Fruit fly (Drosophila melanogaster) whole organism, prepupa: ENCODE data around the gene CSN1b.

ENCODE experiments used
- CG31627 ChIP-seq: fragments of 200-800 bp; sonication (Bioruptor generic); optimal IDR thresholded peaks from 3 replicates; lab custom pipeline; 2016; ENCODE audit warnings: missing biosample characterization, missing genetic modification characterization
- Eip93F ChIP-seq: fragments of 200-800 bp; sonication (Bioruptor generic); optimal IDR thresholded peaks from 2 replicates; lab custom pipeline; 2016; ENCODE audit warnings: missing biosample characterization, mild to moderate bottlenecking, missing genetic modification characterization
- Hr38 ChIP-seq: sonication (Bioruptor generic); optimal IDR thresholded peaks from 2 replicates; lab custom pipeline; 2016; ENCODE audit warnings: missing biosample characterization, missing genetic modification characterization
- Hr4 ChIP-seq: fragments of 200-800 bp; sonication (Bioruptor generic); optimal IDR thresholded peaks from 3 replicates; lab custom pipeline; 2016; ENCODE audit warnings: missing biosample characterization, missing genetic modification characterization
- Sox102F ChIP-seq: fragments of 200-800 bp; sonication (Bioruptor generic); optimal IDR thresholded peaks from 2 replicates; lab custom pipeline; 2016; ENCODE audit warnings: missing biosample characterization, mild to moderate bottlenecking, missing genetic modification characterization
- dac ChIP-seq: fragments of 200-800 bp; sonication (Bioruptor generic); optimal IDR thresholded peaks from 2 replicates; lab custom pipeline; 2017; ENCODE audit warnings: missing biosample characterization, mild to moderate bottlenecking, missing genetic modification characterization
- salr ChIP-seq, 2 experiments: fragments of 200-800 bp; sonication (Bioruptor generic); optimal IDR thresholded peaks; 3 replicates each; lab custom pipeline; 2016 to 2018; ENCODE audit warnings: missing biosample characterization in 2 of 2, missing genetic modification characterization in 2 of 2, mild to moderate bottlenecking in 1 of 2
- svp ChIP-seq: fragments of 200-800 bp; sonication (Bioruptor generic); peaks from one replicate; lab custom pipeline; 2016; ENCODE audit warnings: missing biosample characterization, missing genetic modification characterization

DNA sequence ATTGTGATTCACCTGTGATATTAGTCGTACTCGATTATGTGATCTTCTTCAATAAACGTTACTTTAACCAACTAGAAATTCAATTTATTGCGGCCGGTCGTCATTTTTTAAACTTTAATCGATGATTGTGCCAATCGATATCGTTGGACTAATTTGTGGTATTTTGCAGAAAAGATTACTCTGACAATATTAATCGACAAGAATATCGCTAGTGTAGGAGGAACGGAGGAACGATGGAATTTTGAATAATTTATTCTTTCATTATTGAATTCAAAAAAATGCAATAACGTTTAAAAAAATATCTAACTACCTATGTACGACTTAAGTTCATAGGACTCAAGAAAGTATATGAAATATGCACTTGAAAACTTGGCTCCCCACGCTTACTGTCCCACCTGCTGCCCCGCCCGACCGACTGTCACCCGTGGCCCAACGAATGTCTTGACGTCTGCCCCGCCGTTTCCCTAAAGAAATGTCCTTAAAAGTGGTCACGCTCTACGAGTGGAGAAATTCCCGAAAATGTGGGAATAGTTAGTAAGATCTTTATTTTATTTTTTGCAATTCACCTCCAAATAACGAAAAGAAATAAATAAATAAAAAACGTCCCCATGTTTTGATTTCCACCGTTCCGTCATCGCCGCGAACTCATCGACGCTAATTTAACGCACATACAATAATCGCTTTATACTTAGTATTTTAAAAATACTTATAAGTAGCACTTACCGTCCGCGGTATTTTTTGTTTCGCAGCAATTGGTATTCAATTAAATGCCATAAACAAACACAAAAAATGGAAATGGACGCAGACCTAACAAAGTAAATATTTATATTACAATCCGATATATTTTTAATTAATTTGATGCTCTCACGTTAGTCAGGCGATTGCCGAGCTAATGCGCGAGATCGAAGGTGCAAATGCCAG lies 39.0 kb downstream of the CSN1b start, which contains the start of gene CG14074:
- TF ChIP-seq dac (GFP tag; lab: Kevin White, UChicago) (no peak), Sox102F (no peak), Hr38 (GFP tag; lab: Kevin White, UChicago) (no peak), Hr4 (GFP tag; lab: Kevin White, UChicago) (no peak), svp (GFP tag; lab: Kevin White, UChicago) (no peak), Eip93F (no peak), CG31627 (GFP tag; lab: Kevin White, UChicago) (no peak), salr (GFP tag; optimal IDR thresholded peaks at IDR 0.05; lab: Kevin White, UChicago) (no peak)
